Worm (Caenorhabditis elegans): ENCODE results near the gene pqn-96.

DNA sequence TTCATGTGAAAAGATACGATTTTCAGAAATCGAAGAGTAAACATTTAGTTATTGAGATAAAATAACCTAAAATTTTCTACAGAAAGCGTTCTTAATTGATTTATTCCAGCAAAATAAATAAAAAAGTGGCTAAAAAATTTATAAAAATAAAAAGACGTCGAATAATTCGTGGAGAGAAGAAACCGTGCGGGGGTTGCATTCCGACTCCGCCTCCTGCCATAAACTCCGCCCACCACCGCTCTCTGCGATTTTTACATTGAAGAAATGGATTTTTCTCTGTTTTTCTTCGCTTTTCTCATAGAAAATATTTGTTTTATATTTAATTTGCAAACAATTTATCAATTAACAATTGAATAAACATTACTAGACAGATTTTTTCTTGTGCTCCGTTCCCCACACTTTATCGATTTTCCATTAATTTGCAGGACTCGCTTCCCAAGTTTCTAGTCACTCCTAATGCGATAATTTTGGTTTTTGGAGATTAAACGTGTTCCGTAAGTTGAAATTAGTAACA, 33.7 kb downstream of the pqn-96 start, which contains the start of the genes ubxn-4 and cyy-1:
- TF ChIP-seq elt-2 (tag; optimal IDR thresholded peaks at IDR 0.05) (no peak), pqm-1 (tag; optimal IDR thresholded peaks at IDR 0.05) (no peak), nhr-28 (tag; optimal IDR thresholded peaks at IDR 0.05) (no peak), nhr-77 (tag; optimal IDR thresholded peaks at IDR 0.05) (no peak), lin-15B (tag; optimal IDR thresholded peaks at IDR 0.05) (no peak)
